Fruit fly (Drosophila melanogaster): ENCODE results near the gene Prps.

Prps gene

DNA sequence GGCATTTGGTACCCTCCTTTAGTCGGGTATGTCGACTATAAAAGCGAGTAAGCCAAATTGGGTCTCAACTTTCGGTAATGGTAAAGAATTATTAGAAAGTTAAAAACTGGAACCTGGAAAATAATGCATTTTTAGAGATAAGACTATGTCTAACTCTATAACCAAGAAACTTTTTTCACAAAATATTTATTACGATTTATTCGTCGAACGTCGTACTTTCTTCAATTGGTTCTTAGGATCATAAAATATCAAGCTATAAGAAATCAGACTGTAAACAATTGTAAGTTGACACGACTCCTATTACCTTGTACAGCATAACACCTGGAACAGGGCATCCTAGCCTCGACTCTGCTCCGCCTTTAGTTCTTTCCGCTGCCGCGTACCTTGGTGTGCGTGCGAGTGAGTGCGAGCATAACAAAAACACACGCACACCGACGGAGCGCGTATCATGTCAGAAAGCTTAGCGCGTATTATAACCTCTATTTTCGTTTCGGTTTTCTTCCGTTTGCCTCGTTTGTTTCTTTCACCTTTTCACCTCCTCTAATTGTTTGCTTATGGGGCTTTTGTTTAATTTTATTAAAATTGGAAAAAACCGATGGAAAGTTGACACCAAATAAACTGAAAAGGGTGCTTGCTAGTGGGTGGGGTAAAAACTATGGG, 3.5 kb downstream of the Prps start (continued):
- TF ChIP-seq CG17568 (GFP tag; optimal IDR thresholded peaks at IDR 0.05) (peak; percentile 86), bcd (GFP tag; optimal IDR thresholded peaks at IDR 0.05) (peak; percentile 98), esg (GFP tag; conservative IDR thresholded peaks at IDR 0.05) (peak; percentile 89), grau (tag; optimal IDR thresholded peaks at IDR 0.05) (peak; percentile 96), lov (optimal IDR thresholded peaks at IDR 0.05) (no peak), lov (GFP tag; IDR thresholded peaks at IDR 0.05) (peak; percentile 70; the same call in 1 of the 3 replicates), CG14667 (GFP tag; IDR thresholded peaks at IDR 0.05) (peak; percentile 79), CG10321 (GFP tag; IDR thresholded peaks at IDR 0.05) (peak; percentile 64), YL-1 (GFP tag; optimal IDR thresholded peaks at IDR 0.05) (peak; percentile 85), CG15514 (GFP tag; optimal IDR thresholded peaks at IDR 0.05) (peak; percentile 87), CG6683 (GFP tag; optimal IDR thresholded peaks at IDR 0.05) (peak; percentile 91), stc (GFP tag; IDR thresholded peaks at IDR 0.05) (peak; percentile 88), Trl (optimal IDR thresholded peaks at IDR 0.05) (peak in 1 of 2 experiments; percentile 68), Trl (GFP tag; optimal IDR thresholded peaks at IDR 0.05) (peak; percentile 95), CrebB (tag; optimal IDR thresholded peaks at IDR 0.05) (peak; percentile 71), tgo (GFP tag; IDR thresholded peaks at IDR 0.05) (peak; percentile 91), CG10147 (GFP tag; optimal IDR thresholded peaks at IDR 0.05) (peak; percentile 97), CG5245 (GFP tag; optimal IDR thresholded peaks at IDR 0.05) (peak; percentile 93), Bgb (GFP tag; IDR thresholded peaks at IDR 0.05; ENCODE audit: partially characterized antibody) (no peak), CG31388 (GFP tag; optimal IDR thresholded peaks at IDR 0.05) (peak; percentile 87), CG10366 (GFP tag; IDR thresholded peaks at IDR 0.05) (peak; percentile 86), ap (GFP tag; IDR thresholded peaks at IDR 0.05) (peak; percentile 75; the same call in 1 of the 2 replicates), gsb-n (tag; optimal IDR thresholded peaks at IDR 0.05) (peak; percentile 90), CkIIα-i1 (GFP tag; IDR thresholded peaks at IDR 0.05) (0 out of 2 replicates have a peak, but pooled peaks have one; percentile 27), ci (GFP tag; IDR thresholded peaks at IDR 0.05) (peak; percentile 84), mld (GFP tag; IDR thresholded peaks at IDR 0.05; ENCODE audit: partially characterized antibody) (no peak), CG15601 (tag; optimal IDR thresholded peaks at IDR 0.05) (peak; percentile 93), CG12744 (GFP tag; optimal IDR thresholded peaks at IDR 0.05) (peak; percentile 93), CG18476 (GFP tag; optimal IDR thresholded peaks at IDR 0.05) (peak; percentile 97), chn (GFP tag; optimal IDR thresholded peaks at IDR 0.05) (peak; percentile 96), zfh1 (GFP tag; IDR thresholded peaks at IDR 0.05) (peak; percentile 69; the same call in 2 of the 3 replicates), CG11504 (tag; optimal IDR thresholded peaks at IDR 0.05) (peak; percentile 96), mirr (GFP tag; optimal IDR thresholded peaks at IDR 0.05) (peak; percentile 62), sna (GFP tag; IDR thresholded peaks at IDR 0.05; ENCODE audit: partially characterized antibody) (no peak), Fer2 (tag; optimal IDR thresholded peaks at IDR 0.05) (peak; percentile 88), Ada2b (GFP tag; IDR thresholded peaks at IDR 0.05) (peak; percentile 85), Six4 (GFP tag; optimal IDR thresholded peaks at IDR 0.05) (peak; percentile 94), CG4328 (GFP tag; optimal IDR thresholded peaks at IDR 0.05) (peak; percentile 95), phol (tag; optimal IDR thresholded peaks at IDR 0.05) (peak; percentile 97), HLH3B (GFP tag; IDR thresholded peaks at IDR 0.05) (peak; percentile 88; the same call in 1 of the 2 replicates), CG10565 (GFP tag; optimal IDR thresholded peaks at IDR 0.05) (peak; percentile 88), CG8478 (optimal IDR thresholded peaks at IDR 0.05) (no peak), CG16863 (GFP tag; optimal IDR thresholded peaks at IDR 0.05) (peak; percentile 96), Nf-YC (tag; optimal IDR thresholded peaks at IDR 0.05) (peak; percentile 87), disco-r (GFP tag; optimal IDR thresholded peaks at IDR 0.05) (peak; percentile 95), CG32767 (GFP tag; IDR thresholded peaks at IDR 0.05) (peak; percentile 90), CG2202 (tag; optimal IDR thresholded peaks at IDR 0.05) (peak; percentile 73), Dll (GFP tag; IDR thresholded peaks at IDR 0.05; ENCODE audit: partially characterized antibody) (no peak), CG34224 (GFP tag; IDR thresholded peaks at IDR 0.05; ENCODE audit: partially characterized antibody) (no peak), sob (GFP tag; IDR thresholded peaks at IDR 0.05) (peak; percentile 92), yki (optimal IDR thresholded peaks at IDR 0.05) (no peak)

Data from whole organism, embryonic.